Worm (Caenorhabditis elegans) whole organism, L3 larva: ENCODE measurements around the gene C16D2.1.

Source experiments
- R02D3.7 ChIP-seq: fragments of 150-350 bp; optimal IDR thresholded peaks from 2 replicates; lab custom pipeline; 2014; ENCODE audit warnings: missing biosample characterization, missing genetic modification characterization
- ZK546.5 ChIP-seq: sonication (generic microtip); optimal IDR thresholded peaks from 2 replicates; lab custom pipeline; 2017; ENCODE audit warnings: missing biosample characterization, missing genetic modification characterization
- ama-1 ChIP-seq: fragments of 150-350 bp; optimal IDR thresholded peaks from 2 replicates; lab custom pipeline; 2018
- daf-12 ChIP-seq: fragments of 150-350 bp; optimal IDR thresholded peaks from 2 replicates; lab custom pipeline; 2014; ENCODE audit warnings: missing biosample characterization, missing genetic modification reagents, missing genetic modification characterization
- egl-27 ChIP-seq: sonication (generic microtip); optimal IDR thresholded peaks from 4 replicates; lab custom pipeline; 2017; ENCODE audit warnings: missing biosample characterization, missing genetic modification reagents, missing genetic modification characterization
- egl-5 ChIP-seq: fragments of 150-350 bp; optimal IDR thresholded peaks from 2 replicates; lab custom pipeline; 2017; ENCODE audit warnings: missing biosample characterization, missing genetic modification reagents, missing genetic modification characterization, inconsistent platforms
- elt-1 ChIP-seq: fragments of 150-350 bp; optimal IDR thresholded peaks from 2 replicates; lab custom pipeline; 2014; ENCODE audit warnings: missing biosample characterization, missing genetic modification characterization
- elt-2 ChIP-seq: sonication (generic microtip); optimal IDR thresholded peaks from 2 replicates; lab custom pipeline; 2016; ENCODE audit warnings: missing genetic modification reagents, mild to moderate bottlenecking, missing genetic modification characterization, missing compliant biosample characterization
- elt-3 ChIP-seq, 3 experiments: fragments of 150-350 bp in 1 of 3; sonication (generic microtip) in 2 of 3; optimal IDR thresholded peaks; 2 replicates in 2 of 3; 4 replicates in 1 of 3; lab custom pipeline; 2014 to 2017; ENCODE audit warnings: missing biosample characterization in 3 of 3, missing genetic modification characterization in 3 of 3
- eor-1 ChIP-seq, 2 experiments: fragments of 150-350 bp; optimal IDR thresholded peaks; 2 replicates each; lab custom pipeline; 2014 to 2018; ENCODE audit warnings: missing biosample characterization in 2 of 2, missing genetic modification characterization in 2 of 2
- fkh-10 ChIP-seq: sonication (generic microtip); optimal IDR thresholded peaks from 2 replicates; lab custom pipeline; 2017; ENCODE audit warnings: missing biosample characterization, missing genetic modification reagents, missing genetic modification characterization
- fkh-2 ChIP-seq: fragments of 150-350 bp; optimal IDR thresholded peaks from 2 replicates; lab custom pipeline; 2014; ENCODE audit warnings: missing biosample characterization, missing genetic modification reagents, missing genetic modification characterization
- fos-1 ChIP-seq: fragments of 150-350 bp; optimal IDR thresholded peaks from 2 replicates; lab custom pipeline; 2014; ENCODE audit warnings: missing biosample characterization, missing genetic modification characterization
- hmg-11 ChIP-seq: sonication (generic microtip); optimal IDR thresholded peaks from 2 replicates; lab custom pipeline; 2016; ENCODE audit warnings: missing genetic modification characterization, missing compliant biosample characterization
- jun-1 ChIP-seq: fragments of 150-350 bp; optimal IDR thresholded peaks from 2 replicates; lab custom pipeline; 2014; ENCODE audit warnings: missing biosample characterization, missing genetic modification reagents, missing genetic modification characterization
- lin-15B ChIP-seq: fragments of 150-350 bp; optimal IDR thresholded peaks from 2 replicates; lab custom pipeline; 2014; ENCODE audit warnings: missing biosample characterization, missing genetic modification characterization
- lin-39 ChIP-seq: fragments of 150-350 bp; optimal IDR thresholded peaks from 2 replicates; lab custom pipeline; 2018; ENCODE audit warnings: missing biosample characterization, missing genetic modification reagents, missing genetic modification characterization
- lsy-12 ChIP-seq: sonication (generic microtip); optimal IDR thresholded peaks from 2 replicates; lab custom pipeline; 2016; ENCODE audit warnings: mild to moderate bottlenecking, missing genetic modification characterization, missing compliant biosample characterization
- mml-1 ChIP-seq: fragments of 150-350 bp; sonication (generic microtip); optimal IDR thresholded peaks from 3 replicates; lab custom pipeline; 2014; ENCODE audit warnings: missing biosample characterization, missing genetic modification characterization
- nfya-1 ChIP-seq: sonication (generic microtip); optimal IDR thresholded peaks from 2 replicates; lab custom pipeline; 2017; ENCODE audit warnings: missing genetic modification characterization, mild to moderate bottlenecking, missing compliant biosample characterization, antibody characterized with exemption, moderate library complexity; ENCODE audit not compliant: insufficient read depth
- nhr-11 ChIP-seq: fragments of 150-350 bp; optimal IDR thresholded peaks from 2 replicates; lab custom pipeline; 2014; ENCODE audit warnings: missing biosample characterization, missing genetic modification characterization
- nhr-12 ChIP-seq: fragments of 150-350 bp; optimal IDR thresholded peaks from 2 replicates; lab custom pipeline; 2014; ENCODE audit warnings: missing biosample characterization, missing genetic modification characterization
- nhr-25 ChIP-seq: sonication (generic microtip); optimal IDR thresholded peaks from 2 replicates; lab custom pipeline; 2017; ENCODE audit warnings: missing biosample characterization, missing genetic modification characterization
- nhr-67 ChIP-seq: fragments of 150-350 bp; optimal IDR thresholded peaks from 2 replicates; lab custom pipeline; 2014; ENCODE audit warnings: missing biosample characterization, missing genetic modification characterization
- nhr-77 ChIP-seq: fragments of 150-350 bp; optimal IDR thresholded peaks from 2 replicates; lab custom pipeline; 2014; ENCODE audit warnings: missing biosample characterization, missing genetic modification characterization
- pha-4 ChIP-seq: fragments of 150-350 bp; optimal IDR thresholded peaks from 2 replicates; lab custom pipeline; 2014; ENCODE audit warnings: missing biosample characterization, missing genetic modification reagents, missing genetic modification characterization
- sea-2 ChIP-seq: fragments of 150-350 bp; sonication (generic microtip); optimal IDR thresholded peaks from 4 replicates; lab custom pipeline; 2014; ENCODE audit warnings: missing biosample characterization, missing genetic modification reagents, missing genetic modification characterization
- skn-1 ChIP-seq: fragments of 150-350 bp; optimal IDR thresholded peaks from 2 replicates; lab custom pipeline; 2014; ENCODE audit warnings: missing biosample characterization, missing genetic modification characterization
- snpc-4 ChIP-seq: fragments of 150-350 bp; optimal IDR thresholded peaks from 2 replicates; lab custom pipeline; 2014; ENCODE audit warnings: missing biosample characterization, missing genetic modification characterization
- tbx-2 ChIP-seq: sonication (generic microtip); optimal IDR thresholded peaks from 2 replicates; lab custom pipeline; 2016; ENCODE audit warnings: mild to moderate bottlenecking, missing genetic modification characterization, missing compliant biosample characterization
- unc-62 ChIP-seq: fragments of 150-350 bp; sonication (generic microtip); optimal IDR thresholded peaks from 4 replicates; lab custom pipeline; 2014; ENCODE audit warnings: missing biosample characterization, missing genetic modification reagents, missing genetic modification characterization
- zag-1 ChIP-seq: fragments of 150-350 bp; optimal IDR thresholded peaks from 2 replicates; lab custom pipeline; 2014; ENCODE audit warnings: missing biosample characterization, missing genetic modification characterization
- ztf-11 ChIP-seq: fragments of 150-350 bp; optimal IDR thresholded peaks from 2 replicates; lab custom pipeline; 2014; ENCODE audit warnings: missing biosample characterization, missing genetic modification characterization

Gene C16D2.1

ce11 chrII:9100798-9101197 lies 30.7 kb upstream of the C16D2.1 start, which contains the start of gene T24H10.5:
TSS of gene T24H10.5 (plus strand) at chrII:9101098.
- TF ChIP-seq lin-15B (tag; lab: Kevin White, UChicago) (no peak), unc-62 (GFP tag; lab: Kevin White, UChicago) (no peak), pha-4 (tag; lab: Kevin White, UChicago) (no peak), egl-27 (no peak), lin-39 (tag; lab: Kevin White, UChicago) (no peak), ztf-11 (no peak), elt-2 (tag; lab: Kevin White, UChicago) (no peak), hmg-11 (no peak), snpc-4 (tag; lab: Kevin White, UChicago) (no peak), lsy-12 (tag; lab: Kevin White, UChicago) (no peak), sea-2 (no peak), R02D3.7 (no peak), eor-1 (tag; optimal IDR thresholded peaks at IDR 0.05; lab: Kevin White, UChicago) (no peak), elt-3 (tag; optimal IDR thresholded peaks at IDR 0.05; lab: Kevin White, UChicago) (no peak), fkh-2 (tag; lab: Kevin White, UChicago) (no peak), ama-1 (no peak), skn-1 (tag; lab: Kevin White, UChicago) (no peak)

- no peak for TF ChIP-seq fos-1
- no peak for TF ChIP-seq zag-1
Measured at ce11 chrII:9107095-9107769, 24.2 kb upstream of the C16D2.1 start, which contains the start of gene dyrb-1. TSS of gene dyrb-1 (minus strand) at chrII:9107145.

ce11 chrII:9108443-9108842 lies 23.0 kb upstream of the C16D2.1 start, which contains the start of gene dnj-23:
TSS of gene dnj-23 (minus strand) at chrII:9108600.
- TF ChIP-seq skn-1 (tag; lab: Kevin White, UChicago): peak; percentile 28
- TF ChIP-seq nhr-25 (tag; lab: Kevin White, UChicago): peak; percentile 16
- no peak for TF ChIP-seq jun-1 (tag; lab: Kevin White, UChicago)
- TF ChIP-seq nhr-12 (tag; lab: Kevin White, UChicago): no peak
- TF ChIP-seq pha-4 (tag; lab: Kevin White, UChicago): peak; percentile 45
- no peak for TF ChIP-seq hmg-11
- no peak for TF ChIP-seq daf-12 (tag; lab: Kevin White, UChicago)
- TF ChIP-seq fkh-2 (tag; lab: Kevin White, UChicago): no peak
- TF ChIP-seq nhr-11: no peak
- TF ChIP-seq elt-1 (tag; lab: Kevin White, UChicago): no peak
- TF ChIP-seq lin-39 (tag; lab: Kevin White, UChicago): peak; percentile 15
- no peak for TF ChIP-seq eor-1 (tag; optimal IDR thresholded peaks at IDR 0.05; lab: Kevin White, UChicago)
- TF ChIP-seq fkh-10 (GFP tag; lab: Kevin White, UChicago): no peak
- peak; percentile 35 for TF ChIP-seq lin-15B (tag; lab: Kevin White, UChicago)
- TF ChIP-seq R02D3.7: no peak
- no peak for TF ChIP-seq nhr-67
- peak; percentile 50 for TF ChIP-seq nfya-1
- no peak for TF ChIP-seq egl-27

- TF ChIP-seq mml-1 (tag; lab: Kevin White, UChicago) (no peak), nfya-1 (peak; percentile 26), egl-5 (tag; lab: Kevin White, UChicago) (no peak), hmg-11 (peak; percentile 35), skn-1 (tag; lab: Kevin White, UChicago) (peak; percentile 3), jun-1 (tag; lab: Kevin White, UChicago) (no peak), lin-39 (tag; lab: Kevin White, UChicago) (peak; percentile 72), nhr-77 (tag; lab: Kevin White, UChicago) (no peak), ZK546.5 (tag; lab: Kevin White, UChicago) (no peak), tbx-2 (no peak)
Measured at ce11 chrII:9108905-9109551, 22.4 kb upstream of the C16D2.1 start, which contains the start of gene T24H10.4. TSS of gene T24H10.4 (plus strand) at chrII:9109534.
